Fruit fly (Drosophila melanogaster) whole organism, embryonic: Measurements from ENCODE around the gene CG4586.

Experiments
- Ada2b ChIP-seq: fragments of 200-800 bp; sonication (Bioruptor generic); IDR thresholded peaks from 2 replicates; pipeline ENCODE4 v1.3.6; 2022; ENCODE audit warnings: missing biosample characterization, missing genetic modification characterization
- CG1529 ChIP-seq: fragments of 200-800 bp; sonication (Bioruptor generic); optimal IDR thresholded peaks from 3 replicates; lab custom pipeline; 2018; ENCODE audit warnings: missing biosample characterization, missing genetic modification characterization
- CG15479 ChIP-seq: fragments of 200-800 bp; sonication (Bioruptor generic); optimal IDR thresholded peaks from 3 replicates; lab custom pipeline; 2019; ENCODE audit warnings: missing biosample characterization, mild to moderate bottlenecking, missing genetic modification characterization, moderate library complexity
- CG1603 ChIP-seq: fragments of 200-800 bp; sonication (Bioruptor generic); optimal IDR thresholded peaks from 2 replicates; lab custom pipeline; 2019; ENCODE audit warnings: missing biosample characterization, mild to moderate bottlenecking, missing genetic modification characterization, moderate library complexity
- CG17186 ChIP-seq: fragments of 200-800 bp; sonication (Bioruptor generic); optimal IDR thresholded peaks from 3 replicates; lab custom pipeline; 2017; ENCODE audit warnings: missing biosample characterization, missing genetic modification reagents, missing genetic modification characterization
- CG17568 ChIP-seq: fragments of 200-800 bp; sonication (Bioruptor generic); optimal IDR thresholded peaks from 2 replicates; lab custom pipeline; 2018; ENCODE audit warnings: missing biosample characterization, mild to moderate bottlenecking, missing genetic modification characterization, moderate library complexity
- CG17912 ChIP-seq: fragments of 200-800 bp; sonication (Bioruptor generic); optimal IDR thresholded peaks from 2 replicates; lab custom pipeline; 2018; ENCODE audit warnings: missing biosample characterization, mild to moderate bottlenecking, missing genetic modification characterization
- CG18011 ChIP-seq: fragments of 200-800 bp; sonication (Bioruptor generic); optimal IDR thresholded peaks from 2 replicates; lab custom pipeline; 2017; ENCODE audit warnings: missing biosample characterization, missing genetic modification characterization, mild to moderate bottlenecking, moderate library complexity, missing genotype
- CG1832 ChIP-seq: fragments of 200-800 bp; sonication (Bioruptor generic); optimal IDR thresholded peaks from 2 replicates; lab custom pipeline; 2017; ENCODE audit warnings: missing biosample characterization, mild to moderate bottlenecking, missing genetic modification characterization, inconsistent platforms
- CG4328 ChIP-seq: fragments of 200-800 bp; sonication (Bioruptor generic); optimal IDR thresholded peaks from 3 replicates; lab custom pipeline; 2017; ENCODE audit warnings: missing biosample characterization, missing genetic modification reagents, missing genetic modification characterization
- CG5953 ChIP-seq: fragments of 200-800 bp; sonication (Bioruptor generic); IDR thresholded peaks from 2 replicates; pipeline ENCODE4 v1.3.6; 2022; ENCODE audit warnings: missing biosample characterization, missing genetic modification characterization
- CG6175 ChIP-seq: fragments of 200-800 bp; sonication (Bioruptor generic); IDR thresholded peaks from 3 replicates; pipeline ENCODE4 v1.3.6; 2022; ENCODE audit warnings: missing biosample characterization, missing genetic modification characterization
- CG6272 ChIP-seq: fragments of 200-800 bp; sonication (Bioruptor generic); IDR thresholded peaks from 2 replicates; pipeline ENCODE4 v1.3.6; 2022; ENCODE audit warnings: missing biosample characterization, missing genetic modification characterization
- CG7357 ChIP-seq: fragments of 200-800 bp; sonication (Bioruptor generic); IDR thresholded peaks from 3 replicates; pipeline ENCODE4 v1.3.6; 2022; ENCODE audit warnings: missing biosample characterization, missing genetic modification characterization
- CG7745 ChIP-seq: fragments of 200-800 bp; sonication (Bioruptor generic); optimal IDR thresholded peaks from 2 replicates; lab custom pipeline; 2018; ENCODE audit warnings: missing biosample characterization, mild to moderate bottlenecking, missing genetic modification characterization, moderate library complexity
- CG9609 ChIP-seq: fragments of 200-800 bp; sonication (Bioruptor generic); optimal IDR thresholded peaks from 3 replicates; lab custom pipeline; 2016; ENCODE audit warnings: missing biosample characterization, missing genetic modification characterization
- CG9797 ChIP-seq: fragments of 200-800 bp; sonication (Bioruptor generic); optimal IDR thresholded peaks from 3 replicates; lab custom pipeline; 2018; ENCODE audit warnings: missing biosample characterization, mild to moderate bottlenecking, missing genetic modification characterization
- CTCF ChIP-seq: fragments of 200-800 bp; sonication (Bioruptor generic); optimal IDR thresholded peaks from 2 replicates; lab custom pipeline; 2017; ENCODE audit warnings: missing biosample characterization, mild to moderate bottlenecking, missing genetic modification characterization, moderate library complexity
- ERR ChIP-seq: fragments of 200-800 bp; sonication (Bioruptor generic); optimal IDR thresholded peaks from 2 replicates; lab custom pipeline; 2016; ENCODE audit warnings: missing biosample characterization, missing genetic modification characterization
- Ets65A ChIP-seq: fragments of 200-800 bp; sonication (Bioruptor generic); peaks from one replicate; lab custom pipeline; 2016; ENCODE audit warnings: missing biosample characterization, missing genetic modification characterization
- Gsc ChIP-seq: fragments of 200-800 bp; sonication (Bioruptor generic); IDR thresholded peaks from 2 replicates; pipeline ENCODE4 v1.3.6; 2022; ENCODE audit warnings: missing biosample characterization, missing genetic modification characterization
- HHEX ChIP-seq: fragments of 200-800 bp; sonication (Bioruptor generic); optimal IDR thresholded peaks from 3 replicates; lab custom pipeline; 2017; ENCODE audit warnings: missing biosample characterization, mild to moderate bottlenecking, missing genetic modification characterization, missing genetic modification reagents
- Hr78 ChIP-seq, 2 experiments: fragments of 200-800 bp in 1 of 2; fragments of >200 bp in 1 of 2; sonication (Bioruptor generic) in 1 of 2; optimal IDR thresholded peaks; 2 replicates each; lab custom pipeline; 2017 to 2019; ENCODE audit warnings: missing biosample characterization in 2 of 2, missing genetic modification characterization in 2 of 2, mild to moderate bottlenecking in 1 of 2, moderate library complexity in 1 of 2
- Lpt ChIP-seq: fragments of >200 bp; optimal IDR thresholded peaks from 2 replicates; lab custom pipeline; 2018; ENCODE audit warnings: missing biosample characterization, missing genetic modification characterization
- MBD-R2 ChIP-seq: fragments of 200-800 bp; sonication (Bioruptor generic); IDR thresholded peaks from 2 replicates; pipeline ENCODE4 v1.3.6; 2022; ENCODE audit warnings: missing biosample characterization, missing genetic modification characterization
- Ptx1 ChIP-seq: fragments of 200-800 bp; sonication (Bioruptor generic); IDR thresholded peaks from 2 replicates; pipeline ENCODE4 v1.3.6; 2022; ENCODE audit warnings: missing biosample characterization, missing genetic modification characterization
- Six4 ChIP-seq: fragments of 200-800 bp; sonication (Bioruptor generic); optimal IDR thresholded peaks from 2 replicates; lab custom pipeline; 2016; ENCODE audit warnings: missing biosample characterization, missing genetic modification characterization
- Sox102F ChIP-seq: fragments of 200-800 bp; sonication (Bioruptor generic); optimal IDR thresholded peaks from 2 replicates; lab custom pipeline; 2018; ENCODE audit warnings: missing biosample characterization, mild to moderate bottlenecking, missing genetic modification characterization, moderate library complexity
- ato ChIP-seq: fragments of 200-800 bp; sonication (Bioruptor generic); IDR thresholded peaks from 2 replicates; pipeline ENCODE4 v1.3.6; 2022; ENCODE audit warnings: missing biosample characterization, missing genetic modification characterization; ENCODE audit not compliant: partially characterized antibody
- bab2 ChIP-seq: fragments of 200-800 bp; sonication (Bioruptor generic); optimal IDR thresholded peaks from 2 replicates; lab custom pipeline; 2016; ENCODE audit warnings: missing biosample characterization, missing genetic modification characterization
- btn ChIP-seq: fragments of 200-800 bp; sonication (Bioruptor generic); optimal IDR thresholded peaks from 2 replicates; lab custom pipeline; 2016; ENCODE audit warnings: missing biosample characterization, missing genetic modification characterization
- disco-r ChIP-seq: fragments of 200-800 bp; sonication (Bioruptor generic); optimal IDR thresholded peaks from 2 replicates; lab custom pipeline; 2016; ENCODE audit warnings: missing biosample characterization, missing genetic modification characterization
- eve ChIP-seq, 2 experiments: fragments of >200 bp; optimal IDR thresholded peaks; 2 replicates each; lab custom pipeline; 2017; ENCODE audit warnings: missing biosample characterization in 2 of 2, missing genetic modification characterization in 2 of 2
- eyg ChIP-seq: fragments of 200-800 bp; sonication (Bioruptor generic); optimal IDR thresholded peaks from 3 replicates; lab custom pipeline; 2016; ENCODE audit warnings: missing biosample characterization, missing genetic modification characterization
- fd96Cb ChIP-seq: fragments of 200-800 bp; sonication (Bioruptor generic); optimal IDR thresholded peaks from 2 replicates; lab custom pipeline; 2018; ENCODE audit warnings: missing biosample characterization, mild to moderate bottlenecking, missing genetic modification characterization, moderate library complexity
- gfzf ChIP-seq: fragments of 200-800 bp; sonication (Bioruptor generic); optimal IDR thresholded peaks from 2 replicates; lab custom pipeline; 2016; ENCODE audit warnings: missing biosample characterization, mild to moderate bottlenecking, missing genetic modification characterization, moderate library complexity
- grn ChIP-seq: fragments of 200-800 bp; sonication (Bioruptor generic); optimal IDR thresholded peaks from 3 replicates; lab custom pipeline; 2017; ENCODE audit warnings: missing biosample characterization, missing genetic modification characterization
- ham ChIP-seq: fragments of 200-800 bp; sonication (Bioruptor generic); IDR thresholded peaks from 2 replicates; pipeline ENCODE4 v1.3.6; 2022; ENCODE audit warnings: missing biosample characterization, missing genetic modification characterization
- ind ChIP-seq: fragments of 200-800 bp; sonication (Bioruptor generic); optimal IDR thresholded peaks from 3 replicates; lab custom pipeline; 2016; ENCODE audit warnings: missing biosample characterization, missing genetic modification characterization
- nerfin-1 ChIP-seq: fragments of 200-800 bp; sonication (Bioruptor generic); optimal IDR thresholded peaks from 3 replicates; lab custom pipeline; 2019; ENCODE audit warnings: missing biosample characterization, mild to moderate bottlenecking, missing genetic modification characterization, moderate library complexity
- nom ChIP-seq: fragments of 200-800 bp; sonication (Bioruptor generic); optimal IDR thresholded peaks from 2 replicates; lab custom pipeline; 2017; ENCODE audit warnings: missing biosample characterization, missing genetic modification characterization, mild to moderate bottlenecking, moderate library complexity, missing genetic modification reagents
- psq ChIP-seq: fragments of 200-800 bp; sonication (Bioruptor generic); optimal IDR thresholded peaks from 2 replicates; lab custom pipeline; 2017; ENCODE audit warnings: missing biosample characterization, missing genetic modification characterization
- sisA ChIP-seq: fragments of 200-800 bp; sonication (Bioruptor generic); IDR thresholded peaks from 2 replicates; pipeline ENCODE4 v1.3.6; 2022; ENCODE audit warnings: missing biosample characterization, missing genetic modification characterization
- slbo ChIP-seq: fragments of 200-800 bp; sonication (Bioruptor generic); IDR thresholded peaks from 2 replicates; pipeline ENCODE4 v1.3.6; 2022; ENCODE audit warnings: missing biosample characterization, missing genetic modification characterization
- trh ChIP-seq: fragments of 200-800 bp; sonication (Bioruptor generic); optimal IDR thresholded peaks from 2 replicates; lab custom pipeline; 2016; ENCODE audit warnings: missing biosample characterization, missing genetic modification characterization
- unc-4 ChIP-seq: fragments of 200-800 bp; sonication (Bioruptor generic); IDR thresholded peaks from 2 replicates; pipeline ENCODE4 v1.3.6; 2022; ENCODE audit warnings: missing biosample characterization, missing genetic modification characterization; ENCODE audit not compliant: partially characterized antibody
- zf30C ChIP-seq: fragments of 200-800 bp; sonication (Bioruptor generic); optimal IDR thresholded peaks from 3 replicates; lab custom pipeline; 2018; ENCODE audit warnings: missing biosample characterization, mild to moderate bottlenecking, missing genetic modification characterization
- zfh1 ChIP-seq: fragments of 200-800 bp; sonication (Bioruptor generic); IDR thresholded peaks from 3 replicates; pipeline ENCODE4 v1.3.6; 2022; ENCODE audit warnings: missing biosample characterization, missing genetic modification characterization

CG4586 gene

dm6 chrX:7001135-7001769 lies 31.5 kb downstream of the CG4586 start (continued):
- peak; percentile 30; the same call in 1 of the 2 replicates for TF ChIP-seq Ada2b (GFP tag; lab: Robert Waterston, UW)
- TF ChIP-seq Six4 (GFP tag; lab: Kevin White, UChicago), result no peak
- peak; percentile 41 for TF ChIP-seq bab2 (GFP tag; lab: Kevin White, UChicago)
- 0 out of 2 replicates have a peak, but pooled peaks have one; percentile 16 for TF ChIP-seq sisA (GFP tag; lab: Robert Waterston, UW)
- no peak for TF ChIP-seq nerfin-1
- no peak for TF ChIP-seq CG5953 (GFP tag; lab: Robert Waterston, UW)
- TF ChIP-seq CG4328 (GFP tag; lab: Kevin White, UChicago), result no peak
- no peak for TF ChIP-seq trh
- no peak for TF ChIP-seq nom (GFP tag; lab: Kevin White, UChicago)
- TF ChIP-seq, all 482 proteins: peak for 188

- TF ChIP-seq Gsc (no peak), Lpt (GFP tag; lab: Kevin White, UChicago) (no peak), CG1603 (peak; percentile 90), CG7745 (tag; lab: Kevin White, UChicago) (peak; percentile 95), zf30C (no peak), Sox102F (GFP tag; lab: Kevin White, UChicago) (peak; percentile 46), ato (no peak), Ptx1 (0 out of 2 replicates have a peak, but pooled peaks have one; percentile 23), CG1832 (GFP tag; lab: Kevin White, UChicago) (no peak), Ets65A (GFP tag; lab: Kevin White, UChicago) (peak; percentile 65), CG17568 (GFP tag; lab: Kevin White, UChicago) (peak; percentile 93), CG18011 (GFP tag; lab: Kevin White, UChicago) (peak; percentile 39), psq (GFP tag; lab: Kevin White, UChicago) (peak; percentile 82), eve (GFP tag; optimal IDR thresholded peaks at IDR 0.05; lab: Kevin White, UChicago) (peak in 1 of 2 experiments; percentile 55), CG6272 (GFP tag; lab: Robert Waterston, UW) (no peak), CG17912 (GFP tag; lab: Kevin White, UChicago) (peak; percentile 62), gfzf (no peak), ham (GFP tag; lab: Robert Waterston, UW) (no peak; the same call in 1 of the 2 replicates), ind (GFP tag; lab: Kevin White, UChicago) (peak; percentile 8), CG1529 (GFP tag; lab: Kevin White, UChicago) (peak; percentile 88), CG15479 (GFP tag; lab: Kevin White, UChicago) (peak; percentile 58), zfh1 (GFP tag; lab: Robert Waterston, UW) (peak; percentile 88), CG17186 (GFP tag; lab: Kevin White, UChicago) (peak; percentile 78), grn (GFP tag; lab: Kevin White, UChicago) (peak; percentile 84), btn (GFP tag; lab: Kevin White, UChicago) (peak; percentile 88), CTCF (GFP tag; lab: Kevin White, UChicago) (peak; percentile 30), unc-4 (GFP tag; lab: Robert Waterston, UW) (no peak), fd96Cb (tag; lab: Kevin White, UChicago) (peak; percentile 56), Hr78 (GFP tag; optimal IDR thresholded peaks at IDR 0.05; lab: Kevin White, UChicago) (peak in 1 of 2 experiments; percentile 74), CG7357 (GFP tag; lab: Robert Waterston, UW) (no peak), CG6175 (GFP tag; lab: Robert Waterston, UW) (0 out of 3 replicates have a peak, but pooled peaks have one; percentile 32), CG9609 (GFP tag; lab: Kevin White, UChicago) (peak; percentile 61), slbo (0 out of 2 replicates have a peak, but pooled peaks have one; percentile 23), ERR (GFP tag; lab: Kevin White, UChicago) (peak; percentile 48), eyg (GFP tag; lab: Kevin White, UChicago) (peak; percentile 83), MBD-R2 (GFP tag; lab: Robert Waterston, UW) (peak; percentile 44; the same call in 1 of the 2 replicates), CG9797 (GFP tag; lab: Kevin White, UChicago) (peak; percentile 33), HHEX (GFP tag; lab: Kevin White, UChicago) (peak; percentile 86), disco-r (GFP tag; lab: Kevin White, UChicago) (peak; percentile 81)
These were observed 34.5 kb downstream of the CG4586 start for dm6 chrX:7004101-7004700.
